Fruit fly (Drosophila melanogaster) whole organism, embryonic: Measurements from ENCODE around the gene Vha36-3.
A peak's percentile ranks its signal among the peaks of the same experiment; 100 is the strongest.

Experiments
- Adf1 ChIP-seq: fragments of 200-800 bp; sonication (Bioruptor generic); IDR thresholded peaks from 2 replicates; pipeline ENCODE4 v1.3.6; 2022; ENCODE audit warnings: missing biosample characterization, missing genetic modification characterization
- B-H1 ChIP-seq: fragments of 200-800 bp; sonication (Bioruptor generic); IDR thresholded peaks from 3 replicates; pipeline ENCODE4 v1.3.6; 2022; ENCODE audit warnings: missing biosample characterization, missing genetic modification characterization
- C15 ChIP-seq: fragments of 200-800 bp; sonication (Bioruptor generic); IDR thresholded peaks from 3 replicates; pipeline ENCODE4 v1.3.6; 2022; ENCODE audit warnings: missing biosample characterization, missing genetic modification characterization
- CG11398 ChIP-seq: fragments of 200-800 bp; sonication (Bioruptor generic); optimal IDR thresholded peaks from 2 replicates; lab custom pipeline; 2016; ENCODE audit warnings: missing biosample characterization, missing genetic modification characterization
- CG14965 ChIP-seq: fragments of 200-800 bp; sonication (Bioruptor generic); optimal IDR thresholded peaks from 2 replicates; lab custom pipeline; 2016; ENCODE audit warnings: missing biosample characterization, missing genetic modification characterization, borderline replicate concordance
- CG17385 ChIP-seq: fragments of 200-800 bp; sonication (Bioruptor generic); optimal IDR thresholded peaks from 3 replicates; lab custom pipeline; 2018; ENCODE audit warnings: missing biosample characterization, mild to moderate bottlenecking, missing genetic modification characterization
- CG17829 ChIP-seq: fragments of 200-800 bp; optimal IDR thresholded peaks from 2 replicates; lab custom pipeline; 2019; ENCODE audit warnings: missing biosample characterization, mild to moderate bottlenecking, missing genetic modification characterization, moderate library complexity
- CG34376 ChIP-seq: fragments of 200-800 bp; sonication (Bioruptor generic); optimal IDR thresholded peaks from 2 replicates; lab custom pipeline; 2018; ENCODE audit warnings: missing biosample characterization, mild to moderate bottlenecking, missing genetic modification characterization
- CG4707 ChIP-seq: fragments of 200-800 bp; sonication (Bioruptor generic); optimal IDR thresholded peaks from 2 replicates; lab custom pipeline; 2018; ENCODE audit warnings: missing biosample characterization, mild to moderate bottlenecking, missing genetic modification characterization, moderate library complexity
- CG6689 ChIP-seq: fragments of 200-800 bp; sonication (Bioruptor generic); IDR thresholded peaks from 2 replicates; pipeline ENCODE4 v1.3.6; 2022; ENCODE audit warnings: missing biosample characterization, missing genetic modification characterization
- CG6791 ChIP-seq: fragments of 200-800 bp; sonication (Bioruptor generic); IDR thresholded peaks from 3 replicates; pipeline ENCODE4 v1.3.6; 2022; ENCODE audit warnings: missing biosample characterization, missing genetic modification characterization; ENCODE audit not compliant: partially characterized antibody
- CG6813 ChIP-seq: fragments of 200-800 bp; sonication (Bioruptor generic); optimal IDR thresholded peaks from 2 replicates; lab custom pipeline; 2017; ENCODE audit warnings: missing biosample characterization, missing genetic modification characterization, mild to moderate bottlenecking, moderate library complexity, missing genetic modification reagents
- CG8281 ChIP-seq: fragments of 200-800 bp; sonication (Bioruptor generic); optimal IDR thresholded peaks from 2 replicates; lab custom pipeline; 2018; ENCODE audit warnings: missing biosample characterization, mild to moderate bottlenecking, missing genetic modification characterization, moderate library complexity
- CG8924 ChIP-seq: fragments of 200-800 bp; optimal IDR thresholded peaks from 3 replicates; lab custom pipeline; 2019; ENCODE audit warnings: missing biosample characterization, mild to moderate bottlenecking, missing genetic modification characterization, moderate library complexity
- Chrac-16 ChIP-seq: fragments of 200-800 bp; sonication (Bioruptor generic); optimal IDR thresholded peaks from 3 replicates; lab custom pipeline; 2016; ENCODE audit warnings: missing biosample characterization, missing genetic modification characterization
- Doc2 ChIP-seq: fragments of 200-800 bp; sonication (Bioruptor generic); IDR thresholded peaks from 2 replicates; pipeline ENCODE4 v1.3.6; 2022; ENCODE audit warnings: missing biosample characterization, missing genetic modification characterization
- Fer2 ChIP-seq: fragments of 200-800 bp; sonication (Bioruptor generic); optimal IDR thresholded peaks from 2 replicates; lab custom pipeline; 2018; ENCODE audit warnings: missing biosample characterization, mild to moderate bottlenecking, missing genetic modification characterization, moderate library complexity
- H2.0 ChIP-seq: fragments of 200-800 bp; sonication (Bioruptor generic); IDR thresholded peaks from 2 replicates; pipeline ENCODE4 v1.3.6; 2022; ENCODE audit warnings: missing biosample characterization, missing genetic modification characterization
- Hey ChIP-seq: fragments of 200-800 bp; sonication (Bioruptor generic); optimal IDR thresholded peaks from 3 replicates; lab custom pipeline; 2018; ENCODE audit warnings: missing biosample characterization, mild to moderate bottlenecking, missing genetic modification characterization
- Mes4 ChIP-seq: fragments of 200-800 bp; sonication (Bioruptor generic); optimal IDR thresholded peaks from 2 replicates; lab custom pipeline; 2016; ENCODE audit warnings: missing biosample characterization, missing genetic modification characterization
- Opbp ChIP-seq: fragments of 200-800 bp; sonication (Bioruptor generic); IDR thresholded peaks from 3 replicates; pipeline ENCODE4 v1.3.6; 2022; ENCODE audit warnings: missing biosample characterization, missing genetic modification characterization; ENCODE audit not compliant: partially characterized antibody
- Pdp1 ChIP-seq, 2 experiments: fragments of 200-800 bp; sonication (Bioruptor generic); optimal IDR thresholded peaks; 3 replicates each; lab custom pipeline; 2016; ENCODE audit warnings: missing biosample characterization in 2 of 2, missing genetic modification characterization in 2 of 2, mild to moderate bottlenecking in 1 of 2, moderate library complexity in 1 of 2
- Ravus ChIP-seq: fragments of 200-800 bp; sonication (Bioruptor generic); IDR thresholded peaks from 2 replicates; pipeline ENCODE4 v1.3.6; 2022; ENCODE audit warnings: missing biosample characterization, missing genetic modification characterization
- Scr ChIP-seq: fragments of 200-800 bp; sonication (Bioruptor generic); IDR thresholded peaks from 2 replicates; pipeline ENCODE4 v1.3.6; 2022; ENCODE audit warnings: missing biosample characterization, missing genetic modification characterization; ENCODE audit not compliant: partially characterized antibody
- Trl ChIP-seq, 3 experiments: fragments of >200 bp in 2 of 3; fragments of 200-800 bp in 1 of 3; sonication (Bioruptor generic) in 1 of 3; optimal IDR thresholded peaks; 2 replicates in 1 of 3; 3 replicates in 2 of 3; lab custom pipeline; 2016 to 2017; ENCODE audit warnings: missing biosample characterization in 1 of 3, missing genetic modification characterization in 1 of 3
- Xrp1 ChIP-seq: fragments of 200-800 bp; sonication (Bioruptor generic); IDR thresholded peaks from 2 replicates; pipeline ENCODE4 v1.3.6; 2022; ENCODE audit warnings: missing biosample characterization, missing genetic modification characterization
- ara ChIP-seq: fragments of 200-800 bp; sonication (Bioruptor generic); IDR thresholded peaks from 2 replicates; pipeline ENCODE4 v1.3.6; 2022; ENCODE audit warnings: missing biosample characterization, missing genetic modification characterization
- ash1 ChIP-seq: fragments of 200-800 bp; sonication (Bioruptor generic); optimal IDR thresholded peaks from 2 replicates; lab custom pipeline; 2018; ENCODE audit warnings: missing biosample characterization, mild to moderate bottlenecking, missing genetic modification characterization
- cwo ChIP-seq: fragments of 200-800 bp; sonication (Bioruptor generic); optimal IDR thresholded peaks from 3 replicates; lab custom pipeline; 2017; ENCODE audit warnings: missing biosample characterization, missing genetic modification characterization, mild to moderate bottlenecking, moderate library complexity, missing genetic modification reagents
- dmrt11E ChIP-seq: fragments of 200-800 bp; sonication (Bioruptor generic); optimal IDR thresholded peaks from 3 replicates; lab custom pipeline; 2018; ENCODE audit warnings: missing biosample characterization, mild to moderate bottlenecking, missing genetic modification characterization, moderate library complexity
- fd96Cb ChIP-seq: fragments of 200-800 bp; sonication (Bioruptor generic); optimal IDR thresholded peaks from 2 replicates; lab custom pipeline; 2018; ENCODE audit warnings: missing biosample characterization, mild to moderate bottlenecking, missing genetic modification characterization, moderate library complexity
- gcm ChIP-seq: fragments of 200-800 bp; sonication (Bioruptor generic); optimal IDR thresholded peaks from 2 replicates; lab custom pipeline; 2019; ENCODE audit warnings: missing biosample characterization, mild to moderate bottlenecking, missing genetic modification characterization, moderate library complexity
- gfzf ChIP-seq: fragments of 200-800 bp; sonication (Bioruptor generic); optimal IDR thresholded peaks from 2 replicates; lab custom pipeline; 2016; ENCODE audit warnings: missing biosample characterization, mild to moderate bottlenecking, missing genetic modification characterization, moderate library complexity
- gsb-n ChIP-seq: fragments of 200-800 bp; sonication (Bioruptor generic); optimal IDR thresholded peaks from 3 replicates; lab custom pipeline; 2018; ENCODE audit warnings: missing biosample characterization, mild to moderate bottlenecking, missing genetic modification characterization
- knrl ChIP-seq: fragments of 200-800 bp; sonication (Bioruptor generic); IDR thresholded peaks from 3 replicates; pipeline ENCODE4 v1.3.6; 2022; ENCODE audit warnings: missing biosample characterization, missing genetic modification characterization; ENCODE audit not compliant: partially characterized antibody
- nerfin-2 ChIP-seq: fragments of 200-800 bp; sonication (Bioruptor generic); IDR thresholded peaks from 2 replicates; pipeline ENCODE4 v1.3.6; 2022; ENCODE audit warnings: missing biosample characterization, missing genetic modification characterization; ENCODE audit not compliant: partially characterized antibody
- org-1 ChIP-seq: fragments of 200-800 bp; sonication (Bioruptor generic); optimal IDR thresholded peaks from 2 replicates; lab custom pipeline; 2017; ENCODE audit warnings: missing biosample characterization, missing genetic modification characterization
- rib ChIP-seq: fragments of 200-800 bp; sonication (Bioruptor generic); IDR thresholded peaks from 2 replicates; pipeline ENCODE4 v1.3.6; 2022; ENCODE audit warnings: missing biosample characterization, missing genetic modification characterization
- run ChIP-seq: fragments of 200-800 bp; sonication (Bioruptor generic); optimal IDR thresholded peaks from 3 replicates; lab custom pipeline; 2018; ENCODE audit warnings: missing biosample characterization, mild to moderate bottlenecking, missing genetic modification characterization
- scrt ChIP-seq: fragments of 200-800 bp; sonication (Bioruptor generic); optimal IDR thresholded peaks from 2 replicates; lab custom pipeline; 2018; ENCODE audit warnings: missing biosample characterization, mild to moderate bottlenecking, missing genetic modification characterization, moderate library complexity
- sens-2 ChIP-seq: fragments of 200-800 bp; sonication (Bioruptor generic); IDR thresholded peaks from 2 replicates; pipeline ENCODE4 v1.3.6; 2022; ENCODE audit warnings: missing biosample characterization, missing genetic modification characterization
- sisA ChIP-seq: fragments of 200-800 bp; sonication (Bioruptor generic); IDR thresholded peaks from 2 replicates; pipeline ENCODE4 v1.3.6; 2022; ENCODE audit warnings: missing biosample characterization, missing genetic modification characterization
- sob ChIP-seq: fragments of 200-800 bp; sonication (Bioruptor generic); IDR thresholded peaks from 2 replicates; pipeline ENCODE4 v1.3.6; 2022; ENCODE audit warnings: missing biosample characterization, missing genetic modification characterization
- sqz ChIP-seq: fragments of 200-800 bp; sonication (Bioruptor generic); optimal IDR thresholded peaks from 3 replicates; lab custom pipeline; 2018; ENCODE audit warnings: missing biosample characterization, mild to moderate bottlenecking, missing genetic modification characterization
- ssp ChIP-seq: fragments of 200-800 bp; sonication (Bioruptor generic); IDR thresholded peaks from 2 replicates; pipeline ENCODE4 v1.3.6; 2022; ENCODE audit warnings: missing biosample characterization, missing genetic modification characterization
- sug ChIP-seq: fragments of 200-800 bp; optimal IDR thresholded peaks from 2 replicates; lab custom pipeline; 2019; ENCODE audit warnings: missing biosample characterization, mild to moderate bottlenecking, missing genetic modification characterization, moderate library complexity
- trem ChIP-seq: fragments of 200-800 bp; optimal IDR thresholded peaks from 3 replicates; lab custom pipeline; 2019; ENCODE audit warnings: missing biosample characterization, mild to moderate bottlenecking, missing genetic modification characterization, moderate library complexity
- unpg ChIP-seq: fragments of 200-800 bp; sonication (Bioruptor generic); optimal IDR thresholded peaks from 3 replicates; lab custom pipeline; 2018; ENCODE audit warnings: missing biosample characterization, mild to moderate bottlenecking, missing genetic modification characterization, moderate library complexity
- usp ChIP-seq: fragments of >200 bp; optimal IDR thresholded peaks from 2 replicates; lab custom pipeline; 2017; ENCODE audit warnings: missing biosample characterization, missing genetic modification characterization
- vvl ChIP-seq: fragments of 200-800 bp; sonication (Bioruptor generic); IDR thresholded peaks from 2 replicates; pipeline ENCODE4 v1.3.6; 2022; ENCODE audit warnings: missing biosample characterization, missing genetic modification characterization
- yki ChIP-seq: fragments of >200 bp; optimal IDR thresholded peaks from 3 replicates; lab custom pipeline; 2018

Gene Vha36-3

DNA sequence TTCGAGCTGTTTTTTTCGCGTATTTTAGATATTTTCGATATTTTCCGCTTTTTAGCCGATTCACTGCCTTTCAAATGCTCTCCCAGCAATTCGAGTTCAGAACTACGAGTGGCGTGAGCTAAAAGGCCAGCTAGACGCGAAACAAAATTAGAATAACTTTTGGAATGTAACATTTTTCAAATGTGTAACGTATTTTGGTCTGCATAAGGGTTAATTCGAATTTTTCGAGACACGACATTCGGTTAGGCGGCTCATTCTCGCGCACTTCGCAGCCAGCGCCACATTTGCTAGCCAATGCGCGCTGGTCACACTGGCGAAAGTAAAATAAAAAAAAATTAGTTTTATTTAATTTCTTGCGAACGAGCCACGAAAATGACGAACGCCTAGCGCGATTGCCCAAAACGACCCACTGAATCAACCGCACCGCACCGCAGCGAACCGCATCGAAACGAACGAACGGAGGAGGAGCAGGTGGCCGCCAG is 44.2 kb upstream of the Vha36-3 start, which contains the start of the genes brv3 and Pi4KIIIalpha (continued):
- TF ChIP-seq CG8924 (tag; lab: Kevin White, UChicago) (no peak), Chrac-16 (GFP tag; lab: Kevin White, UChicago) (no peak), usp (GFP tag; lab: Kevin White, UChicago) (no peak), CG34376 (GFP tag; lab: Kevin White, UChicago) (no peak), sqz (GFP tag; lab: Kevin White, UChicago) (no peak), Scr (GFP tag; lab: Robert Waterston, UW) (0 out of 2 replicates have a peak, but pooled peaks have one; percentile 28), Trl (optimal IDR thresholded peaks at IDR 0.05; lab: Kevin White, UChicago) (no peak), Trl (GFP tag; optimal IDR thresholded peaks at IDR 0.05; lab: Kevin White, UChicago) (no peak), rib (GFP tag; lab: Robert Waterston, UW) (no peak), cwo (no peak), H2.0 (GFP tag; lab: Robert Waterston, UW) (no peak), ssp (GFP tag; lab: Robert Waterston, UW) (no peak), gsb-n (tag; lab: Kevin White, UChicago) (no peak), CG8281 (tag; lab: Kevin White, UChicago) (no peak), Doc2 (GFP tag; lab: Robert Waterston, UW) (no peak), Adf1 (GFP tag; lab: Robert Waterston, UW) (no peak), sens-2 (GFP tag; lab: Robert Waterston, UW) (no peak), Pdp1 (GFP tag; optimal IDR thresholded peaks at IDR 0.05; lab: Kevin White, UChicago) (peak in 1 of 2 experiments; percentile 33), Mes4 (no peak), sisA (GFP tag; lab: Robert Waterston, UW) (no peak), CG11398 (GFP tag; lab: Kevin White, UChicago) (no peak), knrl (GFP tag; lab: Robert Waterston, UW) (0 out of 3 replicates have a peak, but pooled peaks have one; percentile 26), fd96Cb (tag; lab: Kevin White, UChicago) (no peak), dmrt11E (no peak), ash1 (GFP tag; lab: Kevin White, UChicago) (no peak), gcm (GFP tag; lab: Kevin White, UChicago) (no peak), trem (tag; lab: Kevin White, UChicago) (peak; percentile 22), unpg (GFP tag; lab: Kevin White, UChicago) (no peak), org-1 (GFP tag; lab: Kevin White, UChicago) (no peak), B-H1 (no peak), Xrp1 (GFP tag; lab: Robert Waterston, UW) (no peak), CG6813 (no peak), scrt (no peak), C15 (GFP tag; lab: Robert Waterston, UW) (no peak), Hey (tag; lab: Kevin White, UChicago) (no peak), CG4707 (GFP tag; lab: Kevin White, UChicago) (no peak), Opbp (GFP tag; lab: Robert Waterston, UW) (peak; percentile 46; the same call in 1 of the 3 replicates)

DNA sequence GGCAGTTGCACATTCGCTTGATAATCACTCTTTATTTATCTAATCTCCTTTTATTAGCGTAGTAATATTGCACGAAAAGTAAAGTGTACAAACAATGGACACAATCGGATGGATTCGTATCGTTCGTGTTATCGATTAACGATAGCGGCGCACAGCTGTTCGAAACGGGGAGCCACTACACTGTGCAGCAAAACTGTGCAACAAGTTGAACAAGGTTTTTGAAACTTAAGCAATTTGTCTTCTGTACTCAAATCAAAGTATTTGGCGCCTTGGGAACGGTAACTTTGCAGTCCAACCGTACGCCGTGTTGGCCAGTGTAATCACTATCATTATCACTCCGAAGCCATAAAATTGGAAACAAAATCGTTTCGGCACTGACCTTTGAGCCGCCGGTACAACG is 39.3 kb upstream of the Vha36-3 start, which contains the start of the genes Tsp3A and Seipin:
Tsp3A (minus strand) TSS at position 88 of the 400 bp plus-strand sequence.
Seipin (plus strand) TSS at position 149 of the 400 bp plus-strand sequence.
- TF ChIP-seq B-H1: peak; percentile 77
- peak; percentile 65 for TF ChIP-seq Fer2 (tag; lab: Kevin White, UChicago)
- TF ChIP-seq CG6791 (GFP tag; lab: Robert Waterston, UW): peak; percentile 58; the same call in 2 of the 3 replicates
- peak; percentile 85 for TF ChIP-seq sug (tag; lab: Kevin White, UChicago)
- peak; percentile 81 for TF ChIP-seq CG17829 (tag; lab: Kevin White, UChicago)
- TF ChIP-seq CG17385 (GFP tag; lab: Kevin White, UChicago): no peak
- TF ChIP-seq CG6689: peak; percentile 87
- TF ChIP-seq gfzf: peak; percentile 27
- no peak for TF ChIP-seq yki
- peak; percentile 47 for TF ChIP-seq run
- TF ChIP-seq Ravus (GFP tag; lab: Robert Waterston, UW): peak; percentile 41
- TF ChIP-seq nerfin-2 (GFP tag; lab: Robert Waterston, UW): 0 out of 2 replicates have a peak, but pooled peaks have one; percentile 62
- peak; percentile 89 for TF ChIP-seq sob
- peak; percentile 33 for TF ChIP-seq CG14965 (GFP tag; lab: Kevin White, UChicago)
- peak; percentile 94 for TF ChIP-seq vvl (GFP tag; lab: Robert Waterston, UW)
- peak; percentile 76 for TF ChIP-seq ara (GFP tag; lab: Robert Waterston, UW)
